Worm (Caenorhabditis elegans) whole organism, L4 larva: ENCODE data around the gene Y50D7A.8.

ENCODE experiments used
- F26F4.8 ChIP-seq: fragments of 200-800 bp; sonication (Bioruptor generic); conservative IDR thresholded peaks from 2 replicates; pipeline ENCODE4 v1.3.6; 2022; ENCODE audit warnings: missing genetic modification characterization, missing compliant biosample characterization
- F37D6.2 ChIP-seq: sonication (generic microtip); optimal IDR thresholded peaks from 2 replicates; lab custom pipeline; 2016; ENCODE audit warnings: mild to moderate bottlenecking, missing genetic modification characterization, missing compliant biosample characterization
- R02D3.7 ChIP-seq: fragments of 150-350 bp; sonication (generic microtip); optimal IDR thresholded peaks from 3 replicates; lab custom pipeline; 2014; ENCODE audit warnings: missing biosample characterization, missing genetic modification characterization
- T26A8.4 ChIP-seq: fragments of 200-800 bp; sonication (Bioruptor generic); IDR thresholded peaks from 2 replicates; pipeline ENCODE4 v1.3.6; 2022; ENCODE audit warnings: missing genetic modification characterization, missing compliant biosample characterization
- Y105C5A.15 ChIP-seq: fragments of 200-800 bp; sonication (Bioruptor generic); IDR thresholded peaks from 2 replicates; pipeline ENCODE4 v1.3.6; 2022; ENCODE audit warnings: missing genetic modification characterization, missing compliant biosample characterization
- Y48G9A.11 ChIP-seq: fragments of 200-800 bp; sonication (Bioruptor generic); IDR thresholded peaks from 2 replicates; pipeline ENCODE4 v1.3.6; 2022; ENCODE audit warnings: missing genetic modification reagents, missing genetic modification characterization, missing compliant biosample characterization
- ZK337.2 ChIP-seq: fragments of 200-800 bp; sonication (Bioruptor generic); IDR thresholded peaks from 2 replicates; pipeline ENCODE4 v1.3.6; 2022; ENCODE audit warnings: missing genetic modification reagents, missing genetic modification characterization, missing compliant biosample characterization
- aha-1 ChIP-seq: fragments of 150-350 bp; peaks from one replicate; lab custom pipeline; 2014; ENCODE audit warnings: missing biosample characterization, missing genetic modification characterization
- aly-2 ChIP-seq: sonication (generic microtip); optimal IDR thresholded peaks from 2 replicates; lab custom pipeline; 2018; ENCODE audit warnings: missing biosample characterization, missing genetic modification characterization
- ama-1 ChIP-seq: fragments of 150-350 bp; optimal IDR thresholded peaks from 2 replicates; lab custom pipeline; 2014; ENCODE audit warnings: inconsistent platforms, mixed read lengths
- attf-4 ChIP-seq: sonication (generic microtip); optimal IDR thresholded peaks from 3 replicates; lab custom pipeline; 2017; ENCODE audit warnings: missing biosample characterization, missing genetic modification characterization
- ceh-20 ChIP-seq: fragments of 200-800 bp; sonication (Bioruptor generic); IDR thresholded peaks from 2 replicates; pipeline ENCODE4 v1.3.6; 2022; ENCODE audit warnings: missing genetic modification reagents, missing genetic modification characterization, missing compliant biosample characterization
- ceh-28 ChIP-seq: fragments of 150-350 bp; optimal IDR thresholded peaks from 2 replicates; lab custom pipeline; 2014; ENCODE audit warnings: missing biosample characterization, missing genetic modification reagents, missing genetic modification characterization
- ceh-44 ChIP-seq: fragments of 200-800 bp; sonication (Bioruptor generic); IDR thresholded peaks from 2 replicates; pipeline ENCODE4 v1.3.6; 2022; ENCODE audit warnings: missing genetic modification reagents, missing genetic modification characterization, missing compliant biosample characterization
- ctbp-1 ChIP-seq: fragments of 200-800 bp; sonication (Bioruptor generic); IDR thresholded peaks from 2 replicates; pipeline ENCODE4 v1.3.6; 2022; ENCODE audit warnings: missing genetic modification reagents, missing genetic modification characterization, missing compliant biosample characterization
- daf-16 ChIP-seq, 3 experiments: sonication (generic microtip); optimal IDR thresholded peaks; 2 replicates each; lab custom pipeline; 2016 to 2017; ENCODE audit warnings: missing genetic modification characterization in 3 of 3, missing genetic modification reagents in 3 of 3, mild to moderate bottlenecking in 2 of 3, missing compliant biosample characterization in 2 of 3, missing biosample characterization in 1 of 3, moderate library complexity in 1 of 3
- daf-8 ChIP-seq: fragments of 200-800 bp; sonication (Bioruptor generic); IDR thresholded peaks from 2 replicates; pipeline ENCODE4 v1.3.6; 2022; ENCODE audit warnings: missing genetic modification characterization, missing compliant biosample characterization
- dmd-9 ChIP-seq: fragments of 200-800 bp; sonication (Bioruptor generic); IDR thresholded peaks from 2 replicates; pipeline ENCODE4 v1.3.6; 2022; ENCODE audit warnings: missing genetic modification reagents, missing genetic modification characterization, missing compliant biosample characterization
- dve-1 ChIP-seq: sonication (generic microtip); optimal IDR thresholded peaks from 2 replicates; lab custom pipeline; 2017; ENCODE audit warnings: antibody characterized with exemption, mild to moderate bottlenecking, missing genetic modification characterization, missing compliant biosample characterization; ENCODE audit not compliant: insufficient read depth
- fkh-10 ChIP-seq: fragments of 150-350 bp; optimal IDR thresholded peaks from 2 replicates; lab custom pipeline; 2014; ENCODE audit warnings: missing biosample characterization, missing genetic modification reagents, missing genetic modification characterization
- gei-8 ChIP-seq: fragments of 200-800 bp; sonication (Bioruptor generic); optimal IDR thresholded peaks from 2 replicates; lab custom pipeline; 2018; ENCODE audit warnings: mild to moderate bottlenecking, missing genetic modification characterization, missing compliant biosample characterization
- hmg-1.1 ChIP-seq: fragments of 200-800 bp; sonication (Bioruptor generic); IDR thresholded peaks from 2 replicates; pipeline ENCODE4 v1.3.6; 2022; ENCODE audit warnings: missing genetic modification reagents, missing genetic modification characterization, missing compliant biosample characterization
- jun-1 ChIP-seq: fragments of 150-350 bp; optimal IDR thresholded peaks from 2 replicates; lab custom pipeline; 2014; ENCODE audit warnings: missing biosample characterization, missing genetic modification reagents, missing genetic modification characterization
- lin-1 ChIP-seq: fragments of 200-800 bp; sonication (Bioruptor generic); IDR thresholded peaks from 2 replicates; pipeline ENCODE4 v1.3.6; 2022; ENCODE audit warnings: missing genetic modification reagents, missing genetic modification characterization, missing compliant biosample characterization
- lin-39 ChIP-seq: fragments of 150-350 bp; optimal IDR thresholded peaks from 2 replicates; lab custom pipeline; 2014; ENCODE audit warnings: missing biosample characterization, missing genetic modification reagents, missing genetic modification characterization
- madf-5 ChIP-seq, 2 experiments: fragments of 200-800 bp; sonication (Bioruptor generic); IDR thresholded peaks; 2 replicates each; pipeline ENCODE4 v1.3.6; 2022; ENCODE audit warnings: missing compliant biosample characterization in 2 of 2, missing genetic modification characterization in 2 of 2
- madf-9 ChIP-seq: fragments of 200-800 bp; sonication (Bioruptor generic); conservative IDR thresholded peaks from 2 replicates; pipeline ENCODE4 v1.3.6; 2022; ENCODE audit warnings: missing genetic modification reagents, missing genetic modification characterization, missing compliant biosample characterization
- mdt-29 ChIP-seq: fragments of 200-800 bp; sonication (Bioruptor generic); IDR thresholded peaks from 2 replicates; pipeline ENCODE4 v1.3.6; 2022; ENCODE audit warnings: missing genetic modification reagents, missing genetic modification characterization, missing compliant biosample characterization
- mxl-2 ChIP-seq: fragments of 200-800 bp; sonication (Bioruptor generic); conservative IDR thresholded peaks from 2 replicates; pipeline ENCODE4 v1.3.6; 2022; ENCODE audit warnings: missing genetic modification reagents, missing genetic modification characterization, missing compliant biosample characterization
- nhr-10 ChIP-seq: fragments of 150-350 bp; optimal IDR thresholded peaks from 2 replicates; lab custom pipeline; 2014; ENCODE audit warnings: missing biosample characterization, missing genetic modification characterization
- nhr-111 ChIP-seq: fragments of 200-800 bp; sonication (Bioruptor generic); optimal IDR thresholded peaks from 2 replicates; lab custom pipeline; 2018; ENCODE audit warnings: mild to moderate bottlenecking, missing genetic modification characterization, missing compliant biosample characterization
- nhr-237 ChIP-seq: sonication (generic microtip); optimal IDR thresholded peaks from 2 replicates; lab custom pipeline; 2017; ENCODE audit warnings: missing biosample characterization, missing genetic modification characterization
- nhr-28 ChIP-seq: fragments of 150-350 bp; optimal IDR thresholded peaks from 2 replicates; lab custom pipeline; 2014; ENCODE audit warnings: missing biosample characterization, missing genetic modification characterization
- nhr-48 ChIP-seq: sonication (generic microtip); optimal IDR thresholded peaks from 2 replicates; lab custom pipeline; 2016; ENCODE audit warnings: mild to moderate bottlenecking, missing genetic modification characterization, missing compliant biosample characterization
- nhr-76 ChIP-seq: fragments of 150-350 bp; optimal IDR thresholded peaks from 2 replicates; lab custom pipeline; 2014; ENCODE audit warnings: missing biosample characterization, missing genetic modification characterization
- nhr-77 ChIP-seq: fragments of 150-350 bp; optimal IDR thresholded peaks from 2 replicates; lab custom pipeline; 2014; ENCODE audit warnings: missing biosample characterization, missing genetic modification characterization
- pqm-1 ChIP-seq: sonication (generic microtip); optimal IDR thresholded peaks from 2 replicates; lab custom pipeline; 2017; ENCODE audit warnings: missing biosample characterization, missing genetic modification characterization
- snpc-1.2 ChIP-seq: fragments of 200-800 bp; sonication (Bioruptor generic); IDR thresholded peaks from 2 replicates; pipeline ENCODE4 v1.3.6; 2022; ENCODE audit warnings: missing genetic modification reagents, missing genetic modification characterization, missing compliant biosample characterization
- tag-97 ChIP-seq: fragments of 200-800 bp; sonication (Bioruptor generic); IDR thresholded peaks from 2 replicates; pipeline ENCODE4 v1.3.6; 2022; ENCODE audit warnings: missing genetic modification characterization, missing compliant biosample characterization
- tra-1 ChIP-seq: fragments of 200-800 bp; sonication (Bioruptor generic); IDR thresholded peaks from 2 replicates; pipeline ENCODE4 v1.3.6; 2022; ENCODE audit warnings: missing genetic modification reagents, missing genetic modification characterization, missing compliant biosample characterization
- unc-62 ChIP-seq, 3 experiments: fragments of 150-350 bp in 1 of 3; sonication (generic microtip); optimal IDR thresholded peaks in 2 of 3; peaks in 1 of 3; 1 replicate in 1 of 3; 2 replicates in 2 of 3; lab custom pipeline; 2014 to 2017; ENCODE audit warnings: missing biosample characterization in 3 of 3, missing genetic modification characterization in 3 of 3, missing genetic modification reagents in 3 of 3, missing genotype in 1 of 3
- vab-7 ChIP-seq: fragments of 200-800 bp; sonication (Bioruptor generic); IDR thresholded peaks from 2 replicates; pipeline ENCODE4 v1.3.6; 2022; ENCODE audit warnings: missing genetic modification reagents, missing genetic modification characterization, missing compliant biosample characterization
- zfp-3 ChIP-seq: fragments of 200-800 bp; sonication (Bioruptor generic); conservative IDR thresholded peaks from 2 replicates; pipeline ENCODE4 v1.3.6; 2022; ENCODE audit warnings: missing genetic modification reagents, missing genetic modification characterization, missing compliant biosample characterization

The Y50D7A.8 gene

DNA sequence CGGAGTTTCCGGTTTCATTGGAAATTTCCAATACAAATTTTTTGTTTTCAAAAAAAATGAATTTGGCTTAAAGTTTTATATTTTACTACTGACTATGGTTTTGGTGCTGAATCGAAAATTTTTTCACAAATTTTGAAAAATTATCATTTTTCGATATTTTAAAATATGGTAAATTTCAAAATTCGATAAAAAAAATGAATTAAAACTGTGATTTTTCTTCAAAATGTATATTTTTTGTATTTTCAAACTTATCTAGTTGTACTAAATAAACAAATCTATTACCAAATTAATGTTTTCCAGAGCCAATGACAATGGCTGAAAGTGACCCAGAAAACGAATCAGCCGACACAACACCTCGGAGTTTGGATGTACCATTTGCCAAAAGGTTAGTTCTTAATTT is 22.6 kb upstream of the Y50D7A.8 start, which contains the start of gene pll-1:
Gene pll-1 (plus strand): TSS at position 301 of the 400 bp plus-strand sequence.
- peak; percentile 26 for TF ChIP-seq aha-1 (tag; lab: Kevin White, UChicago)
- no peak for TF ChIP-seq lin-1 (GFP tag; lab: Robert Waterston, UW)

DNA sequence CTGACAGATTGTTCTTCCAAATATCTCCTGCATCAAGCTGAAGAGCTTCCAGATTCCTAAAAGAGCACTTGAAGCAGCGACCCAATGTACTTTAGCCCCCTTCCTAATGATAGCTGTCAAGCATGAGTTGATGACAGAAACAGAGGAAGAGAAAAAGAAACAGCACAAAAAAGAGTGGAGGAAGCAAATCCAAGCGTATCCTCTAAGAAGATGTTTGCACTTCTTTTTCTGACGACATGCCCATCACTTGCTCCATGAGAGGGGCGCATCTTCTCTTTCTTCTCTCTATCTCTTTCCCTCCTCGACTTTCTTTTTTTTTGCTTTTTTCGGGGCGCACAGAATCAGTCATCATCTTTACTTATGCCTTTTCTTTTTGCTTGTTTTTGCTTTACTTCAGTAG is 17.3 kb upstream of the Y50D7A.8 start:
- TF ChIP-seq ctbp-1 (GFP tag; lab: Robert Waterston, UW) = 0 out of 2 replicates have a peak, but pooled peaks have one; percentile 37
- TF ChIP-seq Y48G9A.11 = no peak
- peak in 1 of 2 experiments; percentile 77 for TF ChIP-seq unc-62 (GFP tag; optimal IDR thresholded peaks at IDR 0.05 in 1 of 2; lab: Kevin White, UChicago)
- TF ChIP-seq unc-62 (tag; optimal IDR thresholded peaks at IDR 0.05; lab: Kevin White, UChicago) = no peak
- no peak for TF ChIP-seq aly-2 (tag; lab: Kevin White, UChicago)
- TF ChIP-seq madf-5 (GFP tag; IDR thresholded peaks at IDR 0.05; lab: Robert Waterston, UW) = no peak
- TF ChIP-seq R02D3.7 (tag; lab: Kevin White, UChicago) = no peak
- TF ChIP-seq aha-1 (tag; lab: Kevin White, UChicago) = peak; percentile 32
- no peak for TF ChIP-seq daf-8 (GFP tag; lab: Robert Waterston, UW)
- no peak for TF ChIP-seq pqm-1 (tag; lab: Kevin White, UChicago)
- TF ChIP-seq nhr-48 (tag; lab: Kevin White, UChicago) = no peak
- TF ChIP-seq dmd-9 = no peak
- no peak for TF ChIP-seq nhr-237
- no peak for TF ChIP-seq nhr-28

ce11 chrIII:358106-358505 is 15.1 kb upstream of the Y50D7A.8 start:
- TF ChIP-seq dmd-9 = no peak
- TF ChIP-seq, all 104 proteins: peak for 0

DNA sequence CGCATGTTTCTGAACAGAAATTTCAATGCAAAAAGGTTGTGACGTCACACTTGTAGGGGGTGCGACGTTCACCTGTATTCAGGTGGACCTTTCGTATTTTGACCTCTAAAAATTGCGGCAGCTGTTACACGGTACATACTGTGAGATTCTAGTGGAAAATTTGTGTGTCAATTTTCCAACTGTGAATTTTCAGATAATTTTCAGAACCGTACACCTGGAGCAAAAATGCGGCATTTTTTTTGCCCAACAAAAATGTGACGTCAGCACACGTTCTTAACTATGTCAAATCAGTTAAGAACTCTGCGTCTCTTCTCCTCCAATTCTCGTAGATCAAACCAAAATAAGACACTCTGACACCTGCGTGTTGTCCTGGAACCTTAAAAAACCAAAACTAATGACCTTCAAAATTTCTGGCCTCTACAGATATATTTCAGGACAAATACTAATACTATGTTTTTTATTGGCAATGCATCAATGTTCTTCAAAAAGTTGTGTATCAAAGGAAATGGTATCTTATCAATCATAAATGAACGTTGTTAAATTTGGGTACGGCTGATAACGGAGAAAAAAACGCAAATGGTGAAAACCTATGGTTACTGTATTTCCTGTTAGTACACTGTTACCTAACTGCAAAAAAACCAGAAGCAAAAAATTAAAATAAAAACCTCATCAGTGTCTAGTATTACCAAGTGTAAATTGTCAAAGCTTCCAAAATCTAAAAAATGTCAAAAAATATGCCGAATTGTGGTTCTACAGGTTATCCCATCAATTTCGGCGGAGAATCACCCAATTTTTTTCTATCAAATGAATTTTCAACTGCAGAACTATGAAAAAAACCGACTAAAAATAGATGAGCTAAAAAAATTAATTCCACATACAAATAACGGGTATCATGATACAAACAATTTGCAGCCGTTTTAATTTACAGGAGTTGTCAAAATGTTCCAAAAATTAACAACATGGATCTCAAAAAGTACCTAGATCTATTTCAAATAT is 14.2 kb upstream of the Y50D7A.8 start:
- TF ChIP-seq mxl-2 (no peak), ceh-20 (no peak), snpc-1.2 (GFP tag; lab: Robert Waterston, UW) (0 out of 2 replicates have a peak, but pooled peaks have one; percentile 14), ama-1 (lab: Kevin White, UChicago) (no peak), nhr-111 (GFP tag; lab: Kevin White, UChicago) (no peak), tag-97 (GFP tag; lab: Robert Waterston, UW) (no peak), hmg-1.1 (GFP tag; lab: Robert Waterston, UW) (no peak), vab-7 (GFP tag; lab: Robert Waterston, UW) (no peak), nhr-76 (tag; lab: Kevin White, UChicago) (no peak), jun-1 (tag; lab: Kevin White, UChicago) (no peak), nhr-77 (tag; lab: Kevin White, UChicago) (peak; percentile 37), dmd-9 (0 out of 2 replicates have a peak, but pooled peaks have one; percentile 41), T26A8.4 (GFP tag; lab: Robert Waterston, UW) (peak; percentile 45), daf-16 (GFP tag; optimal IDR thresholded peaks at IDR 0.05; lab: Kevin White, UChicago) (no peak), daf-16 (tag; optimal IDR thresholded peaks at IDR 0.05; lab: Kevin White, UChicago) (peak; percentile 73), R02D3.7 (tag; lab: Kevin White, UChicago) (no peak), F37D6.2 (tag; lab: Kevin White, UChicago) (no peak), tra-1 (no peak), ZK337.2 (GFP tag; lab: Robert Waterston, UW) (no peak), nhr-10 (tag; lab: Kevin White, UChicago) (no peak), fkh-10 (GFP tag; lab: Kevin White, UChicago) (no peak), Y105C5A.15 (GFP tag; lab: Robert Waterston, UW) (no peak), madf-9 (GFP tag; lab: Robert Waterston, UW) (no peak), dve-1 (peak; percentile 54), F26F4.8 (GFP tag; lab: Robert Waterston, UW) (no peak), gei-8 (GFP tag; lab: Kevin White, UChicago) (no peak), attf-4 (tag; lab: Kevin White, UChicago) (no peak), ceh-28 (tag; lab: Kevin White, UChicago) (no peak), mdt-29 (GFP tag; lab: Robert Waterston, UW) (0 out of 2 replicates have a peak, but pooled peaks have one; percentile 12), lin-39 (tag; lab: Kevin White, UChicago) (no peak), ceh-44 (no peak), zfp-3 (GFP tag; lab: Robert Waterston, UW) (no peak; the same call in 1 of the 2 replicates), ctbp-1 (GFP tag; lab: Robert Waterston, UW) (no peak)
